Fruit fly (Drosophila melanogaster) whole organism, embryonic: ENCODE data around the gene Sytbeta.

Experiments used
- CG10321 ChIP-seq: fragments of 200-800 bp; sonication (Bioruptor generic); IDR thresholded peaks from 2 replicates; pipeline ENCODE4 v1.3.6; 2022; ENCODE audit warnings: missing biosample characterization, missing genetic modification characterization
- CG11247 ChIP-seq: fragments of 200-800 bp; sonication (Bioruptor generic); IDR thresholded peaks from 2 replicates; pipeline ENCODE4 v1.3.6; 2022; ENCODE audit warnings: missing biosample characterization, missing genetic modification characterization
- CG11398 ChIP-seq: fragments of 200-800 bp; sonication (Bioruptor generic); optimal IDR thresholded peaks from 2 replicates; lab custom pipeline; 2016; ENCODE audit warnings: missing biosample characterization, missing genetic modification characterization
- CG14050 ChIP-seq: fragments of 200-800 bp; sonication (Bioruptor generic); IDR thresholded peaks from 3 replicates; pipeline ENCODE4 v1.3.6; 2022; ENCODE audit warnings: missing biosample characterization, missing genetic modification characterization
- CG15514 ChIP-seq: fragments of 200-800 bp; sonication (Bioruptor generic); optimal IDR thresholded peaks from 3 replicates; lab custom pipeline; 2017; ENCODE audit warnings: missing biosample characterization, missing genetic modification characterization, mild to moderate bottlenecking, moderate library complexity, missing genetic modification reagents
- CG1602 ChIP-seq: fragments of 200-800 bp; sonication (Bioruptor generic); optimal IDR thresholded peaks from 3 replicates; lab custom pipeline; 2016; ENCODE audit warnings: missing biosample characterization, missing genetic modification characterization
- CG17359 ChIP-seq: fragments of 200-800 bp; sonication (Bioruptor generic); optimal IDR thresholded peaks from 3 replicates; lab custom pipeline; 2018; ENCODE audit warnings: missing biosample characterization, mild to moderate bottlenecking, missing genetic modification characterization, moderate library complexity
- CG18011 ChIP-seq: fragments of 200-800 bp; sonication (Bioruptor generic); optimal IDR thresholded peaks from 2 replicates; lab custom pipeline; 2017; ENCODE audit warnings: missing biosample characterization, missing genetic modification characterization, mild to moderate bottlenecking, moderate library complexity, missing genotype
- CG18262 ChIP-seq: fragments of 200-800 bp; optimal IDR thresholded peaks from 3 replicates; lab custom pipeline; 2019; ENCODE audit warnings: missing biosample characterization, mild to moderate bottlenecking, missing genetic modification characterization, moderate library complexity
- CG2116 ChIP-seq: fragments of 200-800 bp; sonication (Bioruptor generic); optimal IDR thresholded peaks from 3 replicates; lab custom pipeline; 2018; ENCODE audit warnings: missing biosample characterization, mild to moderate bottlenecking, missing genetic modification characterization
- CG3065 ChIP-seq: fragments of 200-800 bp; sonication (Bioruptor generic); optimal IDR thresholded peaks from 2 replicates; lab custom pipeline; 2016; ENCODE audit warnings: missing biosample characterization, missing genetic modification characterization
- CG31388 ChIP-seq: fragments of 200-800 bp; sonication (Bioruptor generic); optimal IDR thresholded peaks from 2 replicates; lab custom pipeline; 2016; ENCODE audit warnings: missing biosample characterization, missing genetic modification characterization
- CG32767 ChIP-seq: fragments of 200-800 bp; sonication (Bioruptor generic); IDR thresholded peaks from 2 replicates; pipeline ENCODE4 v1.3.6; 2022; ENCODE audit warnings: missing biosample characterization, missing genetic modification characterization
- CG4820 ChIP-seq: fragments of 200-800 bp; sonication (Bioruptor generic); optimal IDR thresholded peaks from 3 replicates; lab custom pipeline; 2016; ENCODE audit warnings: missing biosample characterization, missing genetic modification characterization
- CG6854 ChIP-seq: fragments of 200-800 bp; sonication (Bioruptor generic); optimal IDR thresholded peaks from 3 replicates; lab custom pipeline; 2017; ENCODE audit warnings: missing biosample characterization, mild to moderate bottlenecking, missing genetic modification characterization
- CG8388 ChIP-seq: fragments of 200-800 bp; sonication (Bioruptor generic); optimal IDR thresholded peaks from 2 replicates; lab custom pipeline; 2019; ENCODE audit warnings: missing biosample characterization, mild to moderate bottlenecking, missing genetic modification characterization, moderate library complexity
- Chrac-16 ChIP-seq: fragments of 200-800 bp; sonication (Bioruptor generic); optimal IDR thresholded peaks from 3 replicates; lab custom pipeline; 2016; ENCODE audit warnings: missing biosample characterization, missing genetic modification characterization
- Dip3 ChIP-seq: fragments of 200-800 bp; sonication (Bioruptor generic); optimal IDR thresholded peaks from 3 replicates; lab custom pipeline; 2016; ENCODE audit warnings: missing biosample characterization, missing genetic modification characterization
- Dll ChIP-seq: fragments of 200-800 bp; sonication (Bioruptor generic); IDR thresholded peaks from 4 replicates; pipeline ENCODE4 v1.3.6; 2022; ENCODE audit warnings: missing biosample characterization, missing genetic modification characterization; ENCODE audit not compliant: partially characterized antibody
- Ets97D ChIP-seq: fragments of 200-800 bp; sonication (Bioruptor generic); optimal IDR thresholded peaks from 3 replicates; lab custom pipeline; 2016; ENCODE audit warnings: missing biosample characterization, missing genetic modification characterization
- Jarid2 ChIP-seq: fragments of 200-800 bp; sonication (Bioruptor generic); optimal IDR thresholded peaks from 3 replicates; lab custom pipeline; 2017; ENCODE audit warnings: mild to moderate bottlenecking, missing biosample characterization, missing genetic modification reagents, missing genetic modification characterization
- MESR4 ChIP-seq: fragments of 200-800 bp; sonication (Bioruptor generic); optimal IDR thresholded peaks from 2 replicates; lab custom pipeline; 2018; ENCODE audit warnings: missing biosample characterization, mild to moderate bottlenecking, missing genetic modification characterization, moderate library complexity
- Myb ChIP-seq: fragments of 200-800 bp; sonication (Bioruptor generic); optimal IDR thresholded peaks from 2 replicates; lab custom pipeline; 2016; ENCODE audit warnings: missing biosample characterization, missing genetic modification characterization
- NC2α ChIP-seq: fragments of 200-800 bp; sonication (Bioruptor generic); optimal IDR thresholded peaks from 2 replicates; lab custom pipeline; 2016; ENCODE audit warnings: missing biosample characterization, missing genetic modification characterization
- Oli ChIP-seq: fragments of 200-800 bp; sonication (Bioruptor generic); optimal IDR thresholded peaks from 2 replicates; lab custom pipeline; 2018; ENCODE audit warnings: missing biosample characterization, mild to moderate bottlenecking, missing genetic modification characterization, moderate library complexity
- Scr ChIP-seq: fragments of 200-800 bp; sonication (Bioruptor generic); IDR thresholded peaks from 2 replicates; pipeline ENCODE4 v1.3.6; 2022; ENCODE audit warnings: missing biosample characterization, missing genetic modification characterization; ENCODE audit not compliant: partially characterized antibody
- Stat92E ChIP-seq, 3 experiments: fragments of >200 bp in 2 of 3; fragments of 200-800 bp in 1 of 3; sonication (Bioruptor generic) in 1 of 3; optimal IDR thresholded peaks; 2 replicates each; lab custom pipeline; 2017 to 2019; ENCODE audit warnings: missing biosample characterization in 3 of 3, missing genetic modification characterization in 3 of 3, mild to moderate bottlenecking in 1 of 3, moderate library complexity in 1 of 3
- Tbp ChIP-seq: fragments of >200 bp; optimal IDR thresholded peaks from 2 replicates; lab custom pipeline; 2018; ENCODE audit warnings: missing biosample characterization, missing genetic modification characterization
- amos ChIP-seq: fragments of 200-800 bp; sonication (Bioruptor generic); IDR thresholded peaks from 2 replicates; pipeline ENCODE4 v1.3.6; 2022; ENCODE audit warnings: missing biosample characterization, missing genetic modification characterization; ENCODE audit not compliant: partially characterized antibody
- ase ChIP-seq: fragments of 200-800 bp; sonication (Bioruptor generic); IDR thresholded peaks from 3 replicates; pipeline ENCODE4 v1.3.6; 2022; ENCODE audit warnings: missing biosample characterization, missing genetic modification characterization
- bowl ChIP-seq: fragments of 200-800 bp; sonication (Bioruptor generic); IDR thresholded peaks from 2 replicates; pipeline ENCODE4 v1.3.6; 2022; ENCODE audit warnings: missing biosample characterization, missing genetic modification characterization
- br ChIP-seq: fragments of >200 bp; optimal IDR thresholded peaks from 2 replicates; lab custom pipeline; 2017
- chn ChIP-seq: fragments of 200-800 bp; sonication (Bioruptor generic); optimal IDR thresholded peaks from 2 replicates; lab custom pipeline; 2016; ENCODE audit warnings: missing biosample characterization, missing genetic modification characterization
- crp ChIP-seq, 2 experiments: fragments of 200-800 bp; sonication (Bioruptor generic); optimal IDR thresholded peaks; 2 replicates in 1 of 2; 3 replicates in 1 of 2; lab custom pipeline; 2017; ENCODE audit warnings: missing biosample characterization in 2 of 2, missing genetic modification characterization in 2 of 2, mild to moderate bottlenecking in 1 of 2, moderate library complexity in 1 of 2
- en ChIP-seq: fragments of 200-800 bp; sonication (Bioruptor generic); optimal IDR thresholded peaks from 2 replicates; lab custom pipeline; 2016; ENCODE audit warnings: missing biosample characterization, missing genetic modification characterization
- fd102C ChIP-seq: fragments of 200-800 bp; sonication (Bioruptor generic); optimal IDR thresholded peaks from 2 replicates; lab custom pipeline; 2018; ENCODE audit warnings: missing biosample characterization, mild to moderate bottlenecking, missing genetic modification characterization, moderate library complexity
- gem ChIP-seq: fragments of 200-800 bp; sonication (Bioruptor generic); optimal IDR thresholded peaks from 2 replicates; lab custom pipeline; 2019; ENCODE audit warnings: missing biosample characterization, mild to moderate bottlenecking, missing genetic modification characterization, moderate library complexity
- hth ChIP-seq: fragments of >200 bp; optimal IDR thresholded peaks from 2 replicates; lab custom pipeline; 2017; ENCODE audit warnings: inconsistent platforms
- klu ChIP-seq: fragments of 200-800 bp; sonication (Bioruptor generic); IDR thresholded peaks from 2 replicates; pipeline ENCODE4 v1.3.6; 2022; ENCODE audit warnings: missing biosample characterization, missing genetic modification characterization
- lbe ChIP-seq: fragments of 200-800 bp; sonication (Bioruptor generic); optimal IDR thresholded peaks from 2 replicates; lab custom pipeline; 2016; ENCODE audit warnings: missing biosample characterization, mild to moderate bottlenecking, missing genetic modification characterization
- lilli ChIP-seq: fragments of 200-800 bp; sonication (Bioruptor generic); optimal IDR thresholded peaks from 3 replicates; lab custom pipeline; 2016; ENCODE audit warnings: missing biosample characterization, missing genetic modification characterization
- pan ChIP-seq, 4 experiments: fragments of >200 bp in 3 of 4; fragments of 200-800 bp in 1 of 4; sonication (Bioruptor generic) in 1 of 4; optimal IDR thresholded peaks in 3 of 4; IDR thresholded peaks in 1 of 4; 2 replicates each; pipeline versions ENCODE4 v1.3.6 to Lab custom; 2017 to 2022; ENCODE audit warnings: missing biosample characterization in 2 of 4, missing genetic modification characterization in 2 of 4, mixed read lengths in 1 of 4
- pfk ChIP-seq: fragments of 200-800 bp; sonication (Bioruptor generic); optimal IDR thresholded peaks from 2 replicates; lab custom pipeline; 2018; ENCODE audit warnings: missing biosample characterization, mild to moderate bottlenecking, missing genetic modification characterization, moderate library complexity
- prd ChIP-seq, 3 experiments: fragments of >200 bp in 2 of 3; fragments of 200-800 bp in 1 of 3; sonication (Bioruptor generic) in 1 of 3; optimal IDR thresholded peaks in 2 of 3; IDR thresholded peaks in 1 of 3; 2 replicates in 2 of 3; 3 replicates in 1 of 3; pipeline versions ENCODE4 v1.3.6 to Lab custom; 2017 to 2022; ENCODE audit warnings: missing biosample characterization in 1 of 3, missing genetic modification characterization in 1 of 3
- sd ChIP-seq: fragments of 200-800 bp; sonication (Bioruptor generic); optimal IDR thresholded peaks from 3 replicates; lab custom pipeline; 2018; ENCODE audit warnings: missing biosample characterization, mild to moderate bottlenecking, missing genetic modification characterization, moderate library complexity
- slp2 ChIP-seq: fragments of 200-800 bp; sonication (Bioruptor generic); optimal IDR thresholded peaks from 2 replicates; lab custom pipeline; 2016; ENCODE audit warnings: missing biosample characterization, missing genetic modification characterization
- sqz ChIP-seq: fragments of 200-800 bp; sonication (Bioruptor generic); optimal IDR thresholded peaks from 3 replicates; lab custom pipeline; 2018; ENCODE audit warnings: missing biosample characterization, mild to moderate bottlenecking, missing genetic modification characterization
- vfl ChIP-seq: fragments of 200-800 bp; sonication (Bioruptor generic); optimal IDR thresholded peaks from 2 replicates; lab custom pipeline; 2016; ENCODE audit warnings: missing biosample characterization, missing genetic modification characterization

The Sytbeta gene

DNA sequence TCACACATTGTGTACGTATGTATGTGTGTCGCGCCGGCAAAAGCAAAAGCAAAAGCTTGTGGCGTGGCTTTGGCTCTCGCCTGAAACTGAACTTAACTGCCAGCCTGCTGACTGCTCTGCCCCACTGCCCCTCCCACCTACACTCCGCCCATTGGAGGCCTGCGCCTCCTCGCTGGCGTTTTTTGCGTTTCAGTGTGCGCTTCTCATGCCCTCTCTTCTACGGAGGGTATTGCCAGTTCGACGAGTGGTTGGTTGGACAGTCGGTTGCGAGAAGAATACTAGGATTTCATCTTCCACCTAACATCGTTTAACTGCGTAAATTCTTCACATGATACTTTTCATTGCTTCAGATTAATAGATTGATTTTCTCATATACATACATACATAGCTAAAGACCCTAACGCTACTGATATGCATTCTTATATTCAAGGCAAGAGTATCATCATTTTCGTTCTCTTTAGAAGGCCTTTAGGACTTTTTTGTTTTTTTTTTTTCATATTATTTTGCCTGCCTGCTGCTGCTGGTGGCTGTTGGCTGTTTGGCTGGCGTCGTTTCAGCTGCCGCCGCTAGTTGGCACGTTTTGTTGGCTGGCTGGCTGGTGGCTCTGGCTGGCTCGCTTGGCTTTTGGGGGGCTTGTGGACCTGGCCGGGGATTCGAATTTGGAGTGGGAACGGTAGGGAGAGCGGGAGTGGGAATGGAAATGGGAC lies 40.2 kb upstream of the Sytbeta start (continued):
- peak; percentile 86 for TF ChIP-seq sqz (GFP tag; lab: Kevin White, UChicago)
- no peak for TF ChIP-seq Jarid2 (GFP tag; lab: Kevin White, UChicago)
- TF ChIP-seq CG11247 (GFP tag; lab: Robert Waterston, UW) = peak; percentile 51
- no peak for TF ChIP-seq Stat92E (GFP tag; optimal IDR thresholded peaks at IDR 0.05; lab: Kevin White, UChicago)
- peak; percentile 50 for TF ChIP-seq slp2 (GFP tag; lab: Kevin White, UChicago)
- no peak for TF ChIP-seq prd (optimal IDR thresholded peaks at IDR 0.05; lab: Kevin White, UChicago)
- peak; percentile 72; the same call in 2 of the 3 replicates for TF ChIP-seq prd (GFP tag; IDR thresholded peaks at IDR 0.05; lab: Robert Waterston, UW)
- TF ChIP-seq amos (GFP tag; lab: Robert Waterston, UW) = no peak
- TF ChIP-seq CG8388 (GFP tag; lab: Kevin White, UChicago) = peak; percentile 27
- TF ChIP-seq gem (tag; lab: Kevin White, UChicago) = peak; percentile 71
- TF ChIP-seq CG6854 (GFP tag; lab: Kevin White, UChicago) = peak; percentile 76
- peak; percentile 46 for TF ChIP-seq CG18262 (tag; lab: Kevin White, UChicago)
- TF ChIP-seq Scr = no peak
- no peak for TF ChIP-seq Tbp
- no peak for TF ChIP-seq crp (GFP tag; optimal IDR thresholded peaks at IDR 0.05; lab: Kevin White, UChicago)
- TF ChIP-seq CG31388 (GFP tag; lab: Kevin White, UChicago) = no peak
- TF ChIP-seq CG17359 (tag; lab: Kevin White, UChicago) = peak; percentile 50
- 0 out of 4 replicates have a peak, but pooled peaks have one; percentile 3 for TF ChIP-seq Dll (GFP tag; lab: Robert Waterston, UW)
- no peak for TF ChIP-seq pan (optimal IDR thresholded peaks at IDR 0.05; lab: Kevin White, UChicago)
- peak in 1 of 2 experiments; percentile 68 for TF ChIP-seq pan (GFP tag; optimal IDR thresholded peaks at IDR 0.05 in 1 of 2, IDR thresholded peaks at IDR 0.05 in 1 of 2)
- TF ChIP-seq CG10321 (GFP tag; lab: Robert Waterston, UW) = no peak
- TF ChIP-seq pfk (GFP tag; lab: Kevin White, UChicago) = no peak
- peak; percentile 44 for TF ChIP-seq chn (GFP tag; lab: Kevin White, UChicago)
- TF ChIP-seq Myb = peak; percentile 36
- TF ChIP-seq Ets97D = peak; percentile 2
- no peak for TF ChIP-seq CG3065
- no peak for TF ChIP-seq br (lab: Kevin White, UChicago)
- TF ChIP-seq Dip3 (GFP tag; lab: Kevin White, UChicago) = peak; percentile 38
- peak; percentile 17 for TF ChIP-seq CG18011 (GFP tag; lab: Kevin White, UChicago)
- no peak for TF ChIP-seq NC2α (GFP tag; lab: Kevin White, UChicago)
- TF ChIP-seq CG15514 (GFP tag; lab: Kevin White, UChicago) = no peak
- peak; percentile 11 for TF ChIP-seq CG1602 (GFP tag; lab: Kevin White, UChicago)
- no peak for TF ChIP-seq CG32767 (GFP tag; lab: Robert Waterston, UW)
- TF ChIP-seq CG2116 (GFP tag; lab: Kevin White, UChicago) = no peak
- no peak for TF ChIP-seq CG4820 (GFP tag; lab: Kevin White, UChicago)
- peak; percentile 66 for TF ChIP-seq Oli
- TF ChIP-seq MESR4 (GFP tag; lab: Kevin White, UChicago) = no peak
- TF ChIP-seq lilli (GFP tag; lab: Kevin White, UChicago) = peak; percentile 85
- TF ChIP-seq CG11398 (GFP tag; lab: Kevin White, UChicago) = peak; percentile 53
- TF ChIP-seq bowl (GFP tag; lab: Robert Waterston, UW) = no peak
- TF ChIP-seq lbe (GFP tag; lab: Kevin White, UChicago) = peak; percentile 59
- peak; percentile 36 for TF ChIP-seq Chrac-16 (GFP tag; lab: Kevin White, UChicago)
- peak; percentile 46 for TF ChIP-seq vfl (GFP tag; lab: Kevin White, UChicago)
- no peak for TF ChIP-seq sd
- no peak for TF ChIP-seq hth
- TF ChIP-seq ase (GFP tag; lab: Robert Waterston, UW) = no peak
- TF ChIP-seq fd102C = no peak
- TF ChIP-seq klu (GFP tag; lab: Robert Waterston, UW) = peak; percentile 62; the same call in 1 of the 2 replicates
- peak; percentile 2 for TF ChIP-seq en (GFP tag; lab: Kevin White, UChicago)
- peak; percentile 30; the same call in 1 of the 3 replicates for TF ChIP-seq CG14050 (GFP tag; lab: Robert Waterston, UW)
